Worm (Caenorhabditis elegans): ENCODE results near the gene oac-53.

DNA sequence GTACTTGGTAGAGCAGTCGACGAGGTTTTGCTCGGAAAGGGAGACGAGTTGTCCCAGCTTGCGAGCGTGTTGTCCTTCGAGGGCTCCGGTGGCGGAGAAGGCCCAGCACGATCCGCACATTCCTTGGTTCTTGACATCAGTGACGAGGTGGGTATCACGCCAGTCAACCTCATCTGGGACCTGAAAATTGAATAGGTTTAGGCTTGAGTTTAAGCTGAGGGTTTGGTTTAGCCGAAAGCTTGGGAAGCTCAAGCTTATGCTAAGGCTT is 34.0 kb downstream of the oac-53 start:
- no peak for TF ChIP-seq nhr-237 (tag; optimal IDR thresholded peaks at IDR 0.05)
- TF ChIP-seq pha-4 (tag; optimal IDR thresholded peaks at IDR 0.05), result no peak
- no peak for TF ChIP-seq elt-2 (tag; optimal IDR thresholded peaks at IDR 0.05)
- no peak for TF ChIP-seq ztf-4 (tag; optimal IDR thresholded peaks at IDR 0.05)
- TF ChIP-seq nhr-28 (tag; optimal IDR thresholded peaks at IDR 0.05), result no peak
- TF ChIP-seq nhr-76 (tag; optimal IDR thresholded peaks at IDR 0.05), result no peak
- no peak for TF ChIP-seq aly-2 (tag; optimal IDR thresholded peaks at IDR 0.05)
- no peak for TF ChIP-seq ama-1 (optimal IDR thresholded peaks at IDR 0.05)
- no peak for TF ChIP-seq ceh-9 (tag; optimal IDR thresholded peaks at IDR 0.05)
- TF ChIP-seq lin-15B (tag; optimal IDR thresholded peaks at IDR 0.05), result no peak
